Fruit fly (Drosophila melanogaster): ENCODE data around the gene bocks.
A peak's percentile ranks its signal among the peaks of the same experiment; 100 is the strongest.

Gene bocks

dm6 chr3R:9581089-9581520 is 9.7 kb downstream of the bocks start, which contains the start of gene CG8301 (continued):
- TF ChIP-seq CG14860 (GFP tag; IDR thresholded peaks at IDR 0.05; ENCODE audit: partially characterized antibody) (no peak), dan (GFP tag; IDR thresholded peaks at IDR 0.05) (no peak), CG8359 (GFP tag; optimal IDR thresholded peaks at IDR 0.05; ENCODE audit: borderline replicate concordance) (no peak), CG7745 (tag; optimal IDR thresholded peaks at IDR 0.05) (no peak), unc-4 (GFP tag; IDR thresholded peaks at IDR 0.05; ENCODE audit: partially characterized antibody) (0 out of 2 replicates have a peak, but pooled peaks have one; percentile 20), Sox102F (GFP tag; optimal IDR thresholded peaks at IDR 0.05) (peak; percentile 50), TFAM (GFP tag; optimal IDR thresholded peaks at IDR 0.05) (no peak), CG32532 (GFP tag; IDR thresholded peaks at IDR 0.05) (peak; percentile 60; the same call in 1 of the 2 replicates), Adf1 (GFP tag; IDR thresholded peaks at IDR 0.05) (no peak), mirr (GFP tag; optimal IDR thresholded peaks at IDR 0.05) (no peak), da (GFP tag; optimal IDR thresholded peaks at IDR 0.05) (no peak), PHDP (tag; optimal IDR thresholded peaks at IDR 0.05) (peak; percentile 52), CG14050 (GFP tag; IDR thresholded peaks at IDR 0.05) (no peak), emc (GFP tag; optimal IDR thresholded peaks at IDR 0.05) (no peak), CG17612 (GFP tag; IDR thresholded peaks at IDR 0.05) (no peak), C15 (GFP tag; IDR thresholded peaks at IDR 0.05) (no peak), danr (GFP tag; IDR thresholded peaks at IDR 0.05) (no peak), ro (GFP tag; IDR thresholded peaks at IDR 0.05) (no peak), CG2129 (GFP tag; IDR thresholded peaks at IDR 0.05; ENCODE audit: partially characterized antibody) (no peak), CG2202 (tag; optimal IDR thresholded peaks at IDR 0.05) (no peak), CG6765 (GFP tag; optimal IDR thresholded peaks at IDR 0.05) (no peak), CG9876 (GFP tag; optimal IDR thresholded peaks at IDR 0.05) (no peak), crol (GFP tag; IDR thresholded peaks at IDR 0.05) (peak; percentile 13; the same call in 1 of the 2 replicates), CG9437 (GFP tag; optimal IDR thresholded peaks at IDR 0.05) (peak; percentile 20), CG1529 (GFP tag; optimal IDR thresholded peaks at IDR 0.05) (no peak), Scr (GFP tag; IDR thresholded peaks at IDR 0.05; ENCODE audit: partially characterized antibody) (no peak), CG8924 (tag; optimal IDR thresholded peaks at IDR 0.05) (peak; percentile 31), wek (GFP tag; optimal IDR thresholded peaks at IDR 0.05) (no peak), CG12071 (GFP tag; optimal IDR thresholded peaks at IDR 0.05) (no peak), pfk (GFP tag; optimal IDR thresholded peaks at IDR 0.05) (no peak), nau (GFP tag; optimal IDR thresholded peaks at IDR 0.05) (no peak), CG14667 (GFP tag; IDR thresholded peaks at IDR 0.05) (no peak), zfh1 (GFP tag; IDR thresholded peaks at IDR 0.05) (no peak), Ravus (GFP tag; IDR thresholded peaks at IDR 0.05) (no peak), CG2116 (GFP tag; optimal IDR thresholded peaks at IDR 0.05) (no peak), CG9797 (GFP tag; optimal IDR thresholded peaks at IDR 0.05) (no peak), psq (GFP tag; optimal IDR thresholded peaks at IDR 0.05) (no peak), CoRest (tag; optimal IDR thresholded peaks at IDR 0.05) (peak; percentile 15), gem (tag; optimal IDR thresholded peaks at IDR 0.05) (peak; percentile 62), knrl (GFP tag; IDR thresholded peaks at IDR 0.05; ENCODE audit: partially characterized antibody) (no peak), CG34224 (GFP tag; IDR thresholded peaks at IDR 0.05; ENCODE audit: partially characterized antibody) (no peak), ken (GFP tag; IDR thresholded peaks at IDR 0.05) (no peak), ems (GFP tag; optimal IDR thresholded peaks at IDR 0.05) (no peak), MBD-R2 (GFP tag; IDR thresholded peaks at IDR 0.05) (0 out of 2 replicates have a peak, but pooled peaks have one; percentile 31), ATbp (GFP tag; optimal IDR thresholded peaks at IDR 0.05) (peak; percentile 1), jigr1 (GFP tag; IDR thresholded peaks at IDR 0.05) (no peak), dati (GFP tag; IDR thresholded peaks at IDR 0.05) (no peak), Ada2b (GFP tag; IDR thresholded peaks at IDR 0.05) (no peak), Fer1 (GFP tag; optimal IDR thresholded peaks at IDR 0.05) (peak; percentile 72), org-1 (GFP tag; optimal IDR thresholded peaks at IDR 0.05) (peak; percentile 7), sr (GFP tag; IDR thresholded peaks at IDR 0.05) (peak; percentile 86)

Data from whole organism, embryonic.